Worm (Caenorhabditis elegans) whole organism, midembryonic: ENCODE data around the gene pitp-1.

Experiments
- flt-1 ChIP-seq: fragments of 200-800 bp; sonication (Bioruptor generic); IDR thresholded peaks from 2 replicates; pipeline ENCODE4 v1.3.6; 2022; ENCODE audit warnings: missing genetic modification characterization, missing compliant biosample characterization
- klf-2 ChIP-seq: fragments of 200-800 bp; sonication (Bioruptor generic); conservative IDR thresholded peaks from 2 replicates; pipeline ENCODE4 v1.3.6; 2022; ENCODE audit warnings: missing genetic modification reagents, missing genetic modification characterization, missing compliant biosample characterization
- ztf-23 ChIP-seq: fragments of 200-800 bp; sonication (Bioruptor generic); IDR thresholded peaks from 2 replicates; pipeline ENCODE4 v1.3.6; 2022; ENCODE audit warnings: missing genetic modification reagents, missing genetic modification characterization, missing compliant biosample characterization
- ztf-29 ChIP-seq: fragments of 200-800 bp; sonication (Bioruptor generic); IDR thresholded peaks from 2 replicates; pipeline ENCODE4 v1.3.6; 2022; ENCODE audit warnings: missing genetic modification reagents, missing genetic modification characterization, missing compliant biosample characterization

DNA sequence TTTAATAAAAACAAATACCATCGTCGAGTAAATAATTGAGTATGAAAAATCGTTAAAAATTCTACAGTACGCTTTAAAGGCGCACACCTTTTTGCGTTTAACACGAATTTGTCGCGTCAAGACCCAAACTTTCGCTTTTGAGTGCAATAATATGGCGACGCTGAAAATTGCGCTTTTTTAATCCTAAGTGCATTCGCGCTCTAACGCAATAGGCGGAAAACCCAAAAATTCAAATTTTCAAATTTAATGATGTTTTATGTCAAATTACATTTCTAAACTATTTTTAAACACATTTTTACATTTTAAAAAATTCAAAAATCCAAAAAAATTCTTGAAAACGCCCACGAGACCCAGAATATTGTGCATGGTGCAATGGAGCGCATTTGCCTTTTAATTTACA is 17.8 kb downstream of the pitp-1 start:
- TF ChIP-seq klf-2 (GFP tag; lab: Robert Waterston, UW): no peak
- no peak for TF ChIP-seq ztf-29
- TF ChIP-seq ztf-23: no peak
- TF ChIP-seq flt-1 (GFP tag; lab: Robert Waterston, UW): no peak
